Worm (Caenorhabditis elegans) whole organism, young adult: ENCODE results near the gene dnj-17.

Experiments used
- T07F8.4 ChIP-seq: sonication (generic microtip); optimal IDR thresholded peaks from 2 replicates; lab custom pipeline; 2016; ENCODE audit warnings: mild to moderate bottlenecking, missing genetic modification characterization, moderate library complexity, missing compliant biosample characterization
- Y56A3A.18 ChIP-seq: fragments of 200-800 bp; sonication (Bioruptor generic); IDR thresholded peaks from 2 replicates; pipeline ENCODE4 v1.3.6; 2022; ENCODE audit warnings: missing genetic modification reagents, missing genetic modification characterization, missing compliant biosample characterization
- Y67H2A.10 ChIP-seq: fragments of 200-800 bp; sonication (Bioruptor generic); conservative IDR thresholded peaks from 2 replicates; pipeline ENCODE4 v1.3.6; 2022; ENCODE audit warnings: missing genetic modification reagents, missing genetic modification characterization, missing compliant biosample characterization
- ama-1 ChIP-seq, 3 experiments: fragments of 150-350 bp in 1 of 3; sonication (generic microtip) in 2 of 3; optimal IDR thresholded peaks; 2 replicates each; lab custom pipeline; 2014 to 2018; ENCODE audit warnings: missing biosample characterization in 2 of 3, missing genetic modification characterization in 2 of 3, missing genetic modification reagents in 2 of 3
- athp-1 ChIP-seq: sonication (generic microtip); optimal IDR thresholded peaks from 2 replicates; lab custom pipeline; 2017; ENCODE audit warnings: mild to moderate bottlenecking, missing genetic modification characterization, missing compliant biosample characterization
- ccch-3 ChIP-seq: fragments of 200-800 bp; sonication (Bioruptor generic); optimal IDR thresholded peaks from 2 replicates; lab custom pipeline; 2018; ENCODE audit warnings: mild to moderate bottlenecking, missing genetic modification characterization, missing compliant biosample characterization
- madf-10 ChIP-seq: sonication (generic microtip); optimal IDR thresholded peaks from 2 replicates; lab custom pipeline; 2016; ENCODE audit warnings: mild to moderate bottlenecking, missing genetic modification characterization, missing compliant biosample characterization
- nfyb-1 ChIP-seq: fragments of 200-800 bp; sonication (Bioruptor generic); IDR thresholded peaks from 2 replicates; pipeline ENCODE4 v1.3.6; 2022; ENCODE audit warnings: missing genetic modification reagents, missing genetic modification characterization, missing compliant biosample characterization
- pha-4 ChIP-seq: fragments of 150-350 bp; sonication (generic microtip); optimal IDR thresholded peaks from 2 replicates; lab custom pipeline; 2014; ENCODE audit warnings: missing biosample characterization, missing genetic modification reagents, missing genetic modification characterization
- rec-8 ChIP-seq, 2 experiments: sonication (generic microtip); optimal IDR thresholded peaks; 2 replicates each; lab custom pipeline; 2016; ENCODE audit warnings: mild to moderate bottlenecking in 2 of 2, missing genetic modification characterization in 2 of 2, missing genetic modification reagents in 2 of 2, missing genotype in 2 of 2, missing biosample characterization in 1 of 2, missing compliant biosample characterization in 1 of 2, moderate library complexity in 1 of 2
- unc-130 ChIP-seq: sonication (generic microtip); optimal IDR thresholded peaks from 2 replicates; lab custom pipeline; 2016; ENCODE audit warnings: missing genetic modification reagents, missing genetic modification characterization, missing compliant biosample characterization
- unc-62 ChIP-seq: fragments of 150-350 bp; optimal IDR thresholded peaks from 2 replicates; lab custom pipeline; 2014; ENCODE audit warnings: missing biosample characterization, missing genetic modification reagents, missing genetic modification characterization
- ztf-3 ChIP-seq: fragments of 200-800 bp; sonication (Bioruptor generic); optimal IDR thresholded peaks from 2 replicates; lab custom pipeline; 2018; ENCODE audit warnings: mild to moderate bottlenecking, missing genetic modification characterization, missing compliant biosample characterization

ce11 chrIII:13434404-13434803 lies 41.3 kb upstream of the dnj-17 start, which contains the start of gene F45G2.7:
- TF ChIP-seq madf-10 (tag; lab: Kevin White, UChicago): no peak
- no peak for TF ChIP-seq athp-1 (tag; lab: Kevin White, UChicago)
- TF ChIP-seq pha-4 (tag; lab: Kevin White, UChicago): no peak
- TF ChIP-seq Y67H2A.10 (GFP tag; lab: Robert Waterston, UW): no peak
- no peak for TF ChIP-seq ccch-3 (GFP tag; lab: Kevin White, UChicago)
- TF ChIP-seq Y56A3A.18 (GFP tag; lab: Robert Waterston, UW): no peak
- TF ChIP-seq unc-62 (GFP tag; lab: Kevin White, UChicago): no peak
- TF ChIP-seq nfyb-1 (GFP tag; lab: Robert Waterston, UW): no peak
- no peak for TF ChIP-seq ama-1 (optimal IDR thresholded peaks at IDR 0.05; lab: Kevin White, UChicago)
- TF ChIP-seq ama-1 (GFP tag; optimal IDR thresholded peaks at IDR 0.05; lab: Kevin White, UChicago): no peak
- TF ChIP-seq T07F8.4: no peak
- no peak for TF ChIP-seq unc-130 (GFP tag; lab: Kevin White, UChicago)
- no peak for TF ChIP-seq rec-8 (tag; optimal IDR thresholded peaks at IDR 0.05; lab: Kevin White, UChicago)
- no peak for TF ChIP-seq ztf-3 (GFP tag; lab: Kevin White, UChicago)
